ENCODE assay signal across 1 fruit fly cellular context in genomic region chr3R:23678349-23679193, dm6.
TF ChIP-seq lines count a peak whose summit lies in the region.

Gene GILT2, plus strand, starts transcription at chr3R:23678895.

TF ChIP-seq in whole organism, embryonic, 481 proteins besides CTCF, POLR2A, EP300 and RAD21 (continued from another document):
- peak; percentile 88 for TF ChIP-seq CG33557 (GFP tag; optimal IDR thresholded peaks at IDR 0.05; lab: Kevin White, UChicago)
- TF ChIP-seq ATbp (GFP tag; optimal IDR thresholded peaks at IDR 0.05; lab: Kevin White, UChicago) = peak; percentile 88
- TF ChIP-seq CG8281 (tag; optimal IDR thresholded peaks at IDR 0.05; lab: Kevin White, UChicago) = peak; percentile 78
- peak; percentile 92 for TF ChIP-seq CG4820 (GFP tag; optimal IDR thresholded peaks at IDR 0.05; lab: Kevin White, UChicago)
- TF ChIP-seq CG18262 (tag; optimal IDR thresholded peaks at IDR 0.05; lab: Kevin White, UChicago) = peak; percentile 91
- peak; percentile 64 to 88 for TF ChIP-seq dpn (GFP tag; optimal IDR thresholded peaks at IDR 0.05; lab: Kevin White, UChicago)
- TF ChIP-seq ssp (GFP tag; IDR thresholded peaks at IDR 0.05; lab: Robert Waterston, UW) = peak; percentile 81
- peak; percentile 71 for TF ChIP-seq Deaf1 (tag; optimal IDR thresholded peaks at IDR 0.05; lab: Kevin White, UChicago)
- TF ChIP-seq Max (GFP tag; optimal IDR thresholded peaks at IDR 0.05; lab: Kevin White, UChicago) = peak; percentile 90
- peak; percentile 51 for TF ChIP-seq CG16863 (GFP tag; optimal IDR thresholded peaks at IDR 0.05; lab: Kevin White, UChicago)
- peak; percentile 89 for TF ChIP-seq otp (GFP tag; IDR thresholded peaks at IDR 0.05; lab: Robert Waterston, UW)
- peak; percentile 61 for TF ChIP-seq CG4617 (GFP tag; optimal IDR thresholded peaks at IDR 0.05; lab: Kevin White, UChicago; ENCODE audit: borderline replicate concordance)
- peak; percentile 93 for TF ChIP-seq Dbx (GFP tag; IDR thresholded peaks at IDR 0.05; lab: Robert Waterston, UW)
- TF ChIP-seq fu2 (GFP tag; optimal IDR thresholded peaks at IDR 0.05; lab: Kevin White, UChicago) = peak; percentile 2
- TF ChIP-seq CG14050 (GFP tag; IDR thresholded peaks at IDR 0.05; lab: Robert Waterston, UW) = peak; percentile 83
- TF ChIP-seq Mes4 (GFP tag; optimal IDR thresholded peaks at IDR 0.05; lab: Kevin White, UChicago) = peak; percentile 7
- TF ChIP-seq Rx (GFP tag; IDR thresholded peaks at IDR 0.05; lab: Robert Waterston, UW) = peak; percentile 77
- peak; percentile 91 for TF ChIP-seq CG6272 (GFP tag; IDR thresholded peaks at IDR 0.05; lab: Robert Waterston, UW)
- TF ChIP-seq shn (GFP tag; optimal IDR thresholded peaks at IDR 0.05; lab: Kevin White, UChicago) = peak; percentile 28
- TF ChIP-seq cato (GFP tag; optimal IDR thresholded peaks at IDR 0.05; lab: Kevin White, UChicago; ENCODE audit: borderline replicate concordance) = peak; percentile 85
- TF ChIP-seq pnt (GFP tag; optimal IDR thresholded peaks at IDR 0.05; lab: Kevin White, UChicago) = peak; percentile 43
- TF ChIP-seq hkb (optimal IDR thresholded peaks at IDR 0.05; lab: Kevin White, UChicago) = no peak
- peak; percentile 95 for TF ChIP-seq hkb (GFP tag; IDR thresholded peaks at IDR 0.05; lab: Robert Waterston, UW)
- no peak for TF ChIP-seq CG1832 (GFP tag; optimal IDR thresholded peaks at IDR 0.05; lab: Kevin White, UChicago)
- peak; percentile 80 for TF ChIP-seq CG7372 (GFP tag; IDR thresholded peaks at IDR 0.05; lab: Robert Waterston, UW)
- TF ChIP-seq lilli (GFP tag; optimal IDR thresholded peaks at IDR 0.05; lab: Kevin White, UChicago) = peak; percentile 87
- peak; percentile 90 for TF ChIP-seq CG11695 (GFP tag; IDR thresholded peaks at IDR 0.05; lab: Robert Waterston, UW)
- peak; percentile 94 for TF ChIP-seq gem (tag; optimal IDR thresholded peaks at IDR 0.05; lab: Kevin White, UChicago)
- TF ChIP-seq CG7357 (GFP tag; IDR thresholded peaks at IDR 0.05; lab: Robert Waterston, UW) = peak; percentile 86
- peak; percentile 34 for TF ChIP-seq TFAM (GFP tag; optimal IDR thresholded peaks at IDR 0.05; lab: Kevin White, UChicago)
- TF ChIP-seq Lhr (GFP tag; optimal IDR thresholded peaks at IDR 0.05; lab: Kevin White, UChicago) = peak; percentile 59
- no peak for TF ChIP-seq pfk (GFP tag; optimal IDR thresholded peaks at IDR 0.05; lab: Kevin White, UChicago)
- TF ChIP-seq knrl (GFP tag; IDR thresholded peaks at IDR 0.05; lab: Robert Waterston, UW; ENCODE audit: partially characterized antibody) = no peak
